Worm (Caenorhabditis elegans): Measurements from ENCODE around the gene B0281.4.

- TF ChIP-seq lsy-2 (tag; optimal IDR thresholded peaks at IDR 0.05) (no peak), unc-62 (GFP tag; optimal IDR thresholded peaks at IDR 0.05) (no peak), zag-1 (tag; optimal IDR thresholded peaks at IDR 0.05) (no peak), R02D3.7 (tag; optimal IDR thresholded peaks at IDR 0.05) (no peak), mbf-1 (tag; optimal IDR thresholded peaks at IDR 0.05) (no peak)
Measured at ce11 chrII:2346672-2347071, 48.0 kb upstream of the B0281.4 start, which contains the start of gene F43C11.4.

Data from whole organism, L2 larva.